Fruit fly (Drosophila melanogaster): ENCODE results near the gene CG15484.

DNA sequence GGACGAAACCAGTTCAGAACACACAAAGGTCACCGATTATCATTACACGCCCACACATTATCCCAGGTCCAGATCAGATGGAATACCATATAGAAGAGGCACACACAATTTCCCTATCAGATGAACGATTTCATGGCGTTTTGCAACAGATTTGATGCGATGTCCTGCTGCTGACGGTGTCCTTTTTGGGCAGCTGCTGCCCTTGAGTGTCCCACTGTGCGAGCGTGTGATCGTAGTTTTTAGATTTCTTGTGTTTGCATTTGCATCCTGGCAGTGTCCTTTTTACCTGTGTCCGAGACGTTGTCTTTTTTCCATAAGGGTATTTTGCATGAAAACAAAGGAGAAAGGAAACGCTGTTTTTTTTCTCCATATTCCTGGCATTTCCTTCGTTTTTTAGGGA lies 28.2 kb downstream of the CG15484 start:
- TF ChIP-seq Myb (GFP tag; optimal IDR thresholded peaks at IDR 0.05) (no peak), MBD-R2 (GFP tag; IDR thresholded peaks at IDR 0.05) (no peak), CG11504 (tag; optimal IDR thresholded peaks at IDR 0.05) (no peak), CG2202 (tag; optimal IDR thresholded peaks at IDR 0.05) (no peak), ken (GFP tag; IDR thresholded peaks at IDR 0.05) (no peak), Optix (GFP tag; IDR thresholded peaks at IDR 0.05) (no peak), CG9932 (GFP tag; IDR thresholded peaks at IDR 0.05) (no peak), CG3726 (GFP tag; IDR thresholded peaks at IDR 0.05) (no peak), CG4730 (GFP tag; IDR thresholded peaks at IDR 0.05) (no peak), slp2 (GFP tag; optimal IDR thresholded peaks at IDR 0.05) (no peak), CkIIα-i1 (GFP tag; IDR thresholded peaks at IDR 0.05) (no peak), ssp (GFP tag; IDR thresholded peaks at IDR 0.05) (no peak), CG13624 (GFP tag; optimal IDR thresholded peaks at IDR 0.05) (no peak)

Data from whole organism, embryonic.